Worm (Caenorhabditis elegans): Measurements from ENCODE around the gene F11G11.4.
A peak's percentile ranks its signal among the peaks of the same experiment; 100 is the strongest.

ce11 chrII:4851594-4852106, 8.7 kb upstream of the F11G11.4 start, which contains the start of gene dnj-9:
- no peak for TF ChIP-seq unc-39 (tag; optimal IDR thresholded peaks at IDR 0.05)
- no peak for TF ChIP-seq snpc-4 (tag; optimal IDR thresholded peaks at IDR 0.05)
- peak; percentile 59 for TF ChIP-seq ces-1 (GFP tag; optimal IDR thresholded peaks at IDR 0.05)
- TF ChIP-seq hlh-1 (tag; optimal IDR thresholded peaks at IDR 0.05): peak; percentile 77
- TF ChIP-seq unc-62 (GFP tag; optimal IDR thresholded peaks at IDR 0.05): peak; percentile 31
- peak; percentile 17 for TF ChIP-seq elt-3 (tag; optimal IDR thresholded peaks at IDR 0.05)
- peak; percentile 87 for TF ChIP-seq nhr-237 (tag; optimal IDR thresholded peaks at IDR 0.05)
- TF ChIP-seq unc-120 (tag; optimal IDR thresholded peaks at IDR 0.05; ENCODE audit: poor library complexity, severe bottlenecking): no peak
- peak; percentile 34 for TF ChIP-seq bed-3 (GFP tag; optimal IDR thresholded peaks at IDR 0.05)
- peak; percentile 70 for TF ChIP-seq pha-4 (tag; optimal IDR thresholded peaks at IDR 0.05)
- TF ChIP-seq mep-1 (tag; optimal IDR thresholded peaks at IDR 0.05): peak; percentile 91
- peak; percentile 62 for TF ChIP-seq cnd-1 (tag; optimal IDR thresholded peaks at IDR 0.05)
- TF ChIP-seq lin-32 (GFP tag; optimal IDR thresholded peaks at IDR 0.05): no peak
- TF ChIP-seq lin-13 (tag; optimal IDR thresholded peaks at IDR 0.05): peak; percentile 95

Measured in whole organism, mixed stage, embryonic.